Worm (Caenorhabditis elegans) whole organism, L4 larva: ENCODE results near the gene glt-4.
A peak's percentile ranks its signal among the peaks of the same experiment; 100 is the strongest.

ENCODE experiments used
- D1046.2 ChIP-seq: fragments of 200-800 bp; sonication (Bioruptor generic); IDR thresholded peaks from 2 replicates; pipeline ENCODE4 v1.3.6; 2022; ENCODE audit warnings: missing genetic modification characterization, missing compliant biosample characterization
- F26F4.8 ChIP-seq: fragments of 200-800 bp; sonication (Bioruptor generic); conservative IDR thresholded peaks from 2 replicates; pipeline ENCODE4 v1.3.6; 2022; ENCODE audit warnings: missing genetic modification characterization, missing compliant biosample characterization
- F37D6.2 ChIP-seq: sonication (generic microtip); optimal IDR thresholded peaks from 2 replicates; lab custom pipeline; 2016; ENCODE audit warnings: mild to moderate bottlenecking, missing genetic modification characterization, missing compliant biosample characterization
- F44E2.7 ChIP-seq: fragments of 200-800 bp; sonication (Bioruptor generic); IDR thresholded peaks from 2 replicates; pipeline ENCODE4 v2.1.2; 2022; ENCODE audit warnings: missing genetic modification characterization, missing compliant biosample characterization
- R02D3.7 ChIP-seq: fragments of 150-350 bp; sonication (generic microtip); optimal IDR thresholded peaks from 3 replicates; lab custom pipeline; 2014; ENCODE audit warnings: missing biosample characterization, missing genetic modification characterization
- T26A8.4 ChIP-seq: fragments of 200-800 bp; sonication (Bioruptor generic); IDR thresholded peaks from 2 replicates; pipeline ENCODE4 v1.3.6; 2022; ENCODE audit warnings: missing genetic modification characterization, missing compliant biosample characterization
- ZK337.2 ChIP-seq: fragments of 200-800 bp; sonication (Bioruptor generic); IDR thresholded peaks from 2 replicates; pipeline ENCODE4 v1.3.6; 2022; ENCODE audit warnings: missing genetic modification reagents, missing genetic modification characterization, missing compliant biosample characterization
- ZK546.5 ChIP-seq, 2 experiments: sonication (generic microtip); optimal IDR thresholded peaks; 2 replicates each; lab custom pipeline; 2017; ENCODE audit warnings: missing biosample characterization in 2 of 2, missing genetic modification characterization in 2 of 2
- aha-1 ChIP-seq: fragments of 150-350 bp; peaks from one replicate; lab custom pipeline; 2014; ENCODE audit warnings: missing biosample characterization, missing genetic modification characterization
- ama-1 ChIP-seq: fragments of 150-350 bp; optimal IDR thresholded peaks from 2 replicates; lab custom pipeline; 2014; ENCODE audit warnings: inconsistent platforms, mixed read lengths
- attf-4 ChIP-seq: sonication (generic microtip); optimal IDR thresholded peaks from 3 replicates; lab custom pipeline; 2017; ENCODE audit warnings: missing biosample characterization, missing genetic modification characterization
- ceh-44 ChIP-seq: fragments of 200-800 bp; sonication (Bioruptor generic); IDR thresholded peaks from 2 replicates; pipeline ENCODE4 v1.3.6; 2022; ENCODE audit warnings: missing genetic modification reagents, missing genetic modification characterization, missing compliant biosample characterization
- ceh-82 ChIP-seq: sonication (generic microtip); optimal IDR thresholded peaks from 2 replicates; lab custom pipeline; 2017; ENCODE audit warnings: missing biosample characterization, missing genetic modification characterization
- cey-2 ChIP-seq: sonication (generic microtip); optimal IDR thresholded peaks from 3 replicates; lab custom pipeline; 2017; ENCODE audit warnings: missing genetic modification characterization, mild to moderate bottlenecking, missing compliant biosample characterization, antibody characterized with exemption, borderline replicate concordance; ENCODE audit not compliant: insufficient read depth
- ctbp-1 ChIP-seq: fragments of 200-800 bp; sonication (Bioruptor generic); IDR thresholded peaks from 2 replicates; pipeline ENCODE4 v1.3.6; 2022; ENCODE audit warnings: missing genetic modification reagents, missing genetic modification characterization, missing compliant biosample characterization
- daf-12 ChIP-seq: fragments of 150-350 bp; optimal IDR thresholded peaks from 2 replicates; lab custom pipeline; 2014; ENCODE audit warnings: missing biosample characterization, missing genetic modification reagents, missing genetic modification characterization
- daf-19 ChIP-seq: fragments of 200-800 bp; sonication (Bioruptor generic); conservative IDR thresholded peaks from 2 replicates; pipeline ENCODE4 v1.3.6; 2022; ENCODE audit warnings: missing genetic modification characterization, missing compliant biosample characterization
- daf-8 ChIP-seq: fragments of 200-800 bp; sonication (Bioruptor generic); IDR thresholded peaks from 2 replicates; pipeline ENCODE4 v1.3.6; 2022; ENCODE audit warnings: missing genetic modification characterization, missing compliant biosample characterization
- dmd-6 ChIP-seq: fragments of 200-800 bp; sonication (Bioruptor generic); IDR thresholded peaks from 2 replicates; pipeline ENCODE4 v1.3.6; 2022; ENCODE audit warnings: missing genetic modification reagents, missing genetic modification characterization, missing compliant biosample characterization
- dmd-8 ChIP-seq: fragments of 200-800 bp; sonication (Bioruptor generic); IDR thresholded peaks from 2 replicates; pipeline ENCODE4 v1.3.6; 2022; ENCODE audit warnings: missing genetic modification characterization, missing compliant biosample characterization
- duxl-1 ChIP-seq: sonication (generic microtip); optimal IDR thresholded peaks from 2 replicates; lab custom pipeline; 2016; ENCODE audit warnings: mild to moderate bottlenecking, missing genetic modification characterization, moderate library complexity, missing compliant biosample characterization; ENCODE audit not compliant: poor library complexity
- egl-27 ChIP-seq: sonication (generic microtip); optimal IDR thresholded peaks from 3 replicates; lab custom pipeline; 2017; ENCODE audit warnings: missing biosample characterization, missing genetic modification reagents, missing genetic modification characterization
- fkh-10 ChIP-seq: fragments of 150-350 bp; optimal IDR thresholded peaks from 2 replicates; lab custom pipeline; 2014; ENCODE audit warnings: missing biosample characterization, missing genetic modification reagents, missing genetic modification characterization
- fos-1 ChIP-seq: fragments of 150-350 bp; optimal IDR thresholded peaks from 2 replicates; lab custom pipeline; 2014; ENCODE audit warnings: missing biosample characterization, missing genetic modification characterization
- hif-1 ChIP-seq, 2 experiments: sonication (generic microtip); optimal IDR thresholded peaks; 2 replicates each; lab custom pipeline; 2016 to 2017; ENCODE audit warnings: missing compliant biosample characterization in 2 of 2, missing genetic modification characterization in 2 of 2, missing genetic modification reagents in 2 of 2, missing genotype in 2 of 2, mild to moderate bottlenecking in 1 of 2
- hlh-30 ChIP-seq: sonication (generic microtip); optimal IDR thresholded peaks from 2 replicates; lab custom pipeline; 2017; ENCODE audit warnings: antibody characterized with exemption, mild to moderate bottlenecking, missing genetic modification characterization, missing compliant biosample characterization; ENCODE audit not compliant: insufficient read depth
- jun-1 ChIP-seq: fragments of 150-350 bp; optimal IDR thresholded peaks from 2 replicates; lab custom pipeline; 2014; ENCODE audit warnings: missing biosample characterization, missing genetic modification reagents, missing genetic modification characterization
- lin-1 ChIP-seq: fragments of 200-800 bp; sonication (Bioruptor generic); IDR thresholded peaks from 2 replicates; pipeline ENCODE4 v1.3.6; 2022; ENCODE audit warnings: missing genetic modification reagents, missing genetic modification characterization, missing compliant biosample characterization
- lsy-2 ChIP-seq, 2 experiments: fragments of 150-350 bp in 1 of 2; sonication (generic microtip) in 1 of 2; optimal IDR thresholded peaks; 2 replicates each; lab custom pipeline; 2014 to 2017; ENCODE audit warnings: missing biosample characterization in 2 of 2, missing genetic modification characterization in 2 of 2
- madf-5 ChIP-seq, 2 experiments: fragments of 200-800 bp; sonication (Bioruptor generic); IDR thresholded peaks; 2 replicates each; pipeline ENCODE4 v1.3.6; 2022; ENCODE audit warnings: missing compliant biosample characterization in 2 of 2, missing genetic modification characterization in 2 of 2
- madf-9 ChIP-seq: fragments of 200-800 bp; sonication (Bioruptor generic); conservative IDR thresholded peaks from 2 replicates; pipeline ENCODE4 v1.3.6; 2022; ENCODE audit warnings: missing genetic modification reagents, missing genetic modification characterization, missing compliant biosample characterization
- mdl-1 ChIP-seq, 2 experiments: fragments of 150-350 bp in 1 of 2; sonication (generic microtip) in 1 of 2; optimal IDR thresholded peaks; 2 replicates each; lab custom pipeline; 2014 to 2017; ENCODE audit warnings: missing biosample characterization in 2 of 2, missing genetic modification characterization in 2 of 2
- mes-2 ChIP-seq: sonication (generic microtip); optimal IDR thresholded peaks from 2 replicates; lab custom pipeline; 2016; ENCODE audit warnings: missing genotype, mild to moderate bottlenecking, missing genetic modification characterization, missing compliant biosample characterization; ENCODE audit not compliant: poor library complexity, severe bottlenecking
- mxl-3 ChIP-seq: fragments of 200-800 bp; sonication (Bioruptor generic); optimal IDR thresholded peaks from 2 replicates; lab custom pipeline; 2018; ENCODE audit warnings: mild to moderate bottlenecking, missing genetic modification characterization, missing compliant biosample characterization
- nhr-102 ChIP-seq: sonication (generic microtip); optimal IDR thresholded peaks from 2 replicates; lab custom pipeline; 2016; ENCODE audit warnings: mild to moderate bottlenecking, missing genetic modification characterization, moderate library complexity, missing compliant biosample characterization
- nhr-111 ChIP-seq: fragments of 200-800 bp; sonication (Bioruptor generic); optimal IDR thresholded peaks from 2 replicates; lab custom pipeline; 2018; ENCODE audit warnings: mild to moderate bottlenecking, missing genetic modification characterization, missing compliant biosample characterization
- nhr-237 ChIP-seq: sonication (generic microtip); optimal IDR thresholded peaks from 2 replicates; lab custom pipeline; 2017; ENCODE audit warnings: missing biosample characterization, missing genetic modification characterization
- nhr-28 ChIP-seq: fragments of 150-350 bp; optimal IDR thresholded peaks from 2 replicates; lab custom pipeline; 2014; ENCODE audit warnings: missing biosample characterization, missing genetic modification characterization
- nhr-76 ChIP-seq: fragments of 150-350 bp; optimal IDR thresholded peaks from 2 replicates; lab custom pipeline; 2014; ENCODE audit warnings: missing biosample characterization, missing genetic modification characterization
- nhr-77 ChIP-seq: fragments of 150-350 bp; optimal IDR thresholded peaks from 2 replicates; lab custom pipeline; 2014; ENCODE audit warnings: missing biosample characterization, missing genetic modification characterization
- pha-4 ChIP-seq, 2 experiments: fragments of 150-350 bp in 1 of 2; fragments of 200-800 bp in 1 of 2; sonication (Bioruptor generic) in 1 of 2; IDR thresholded peaks in 1 of 2; optimal IDR thresholded peaks in 1 of 2; 2 replicates each; pipeline versions ENCODE4 v1.3.6 to Lab custom; 2014 to 2022; ENCODE audit warnings: missing genetic modification characterization in 2 of 2, missing genetic modification reagents in 2 of 2, missing biosample characterization in 1 of 2, missing compliant biosample characterization in 1 of 2
- sdz-12 ChIP-seq: fragments of 200-800 bp; sonication (Bioruptor generic); optimal IDR thresholded peaks from 2 replicates; lab custom pipeline; 2018; ENCODE audit warnings: mild to moderate bottlenecking, missing genetic modification characterization, missing compliant biosample characterization
- set-16 ChIP-seq: fragments of 200-800 bp; sonication (Bioruptor generic); IDR thresholded peaks from 2 replicates; pipeline ENCODE4 v1.3.6; 2022; ENCODE audit warnings: missing genetic modification reagents, missing genetic modification characterization, missing compliant biosample characterization
- snpc-4 ChIP-seq: fragments of 150-350 bp; optimal IDR thresholded peaks from 2 replicates; lab custom pipeline; 2014; ENCODE audit warnings: missing biosample characterization, missing genetic modification characterization
- tra-1 ChIP-seq: fragments of 200-800 bp; sonication (Bioruptor generic); IDR thresholded peaks from 2 replicates; pipeline ENCODE4 v1.3.6; 2022; ENCODE audit warnings: missing genetic modification reagents, missing genetic modification characterization, missing compliant biosample characterization
- unc-62 ChIP-seq, 3 experiments: fragments of 150-350 bp in 1 of 3; sonication (generic microtip); optimal IDR thresholded peaks in 2 of 3; peaks in 1 of 3; 1 replicate in 1 of 3; 2 replicates in 2 of 3; lab custom pipeline; 2014 to 2017; ENCODE audit warnings: missing biosample characterization in 3 of 3, missing genetic modification characterization in 3 of 3, missing genetic modification reagents in 3 of 3, missing genotype in 1 of 3
- vab-7 ChIP-seq: fragments of 200-800 bp; sonication (Bioruptor generic); IDR thresholded peaks from 2 replicates; pipeline ENCODE4 v1.3.6; 2022; ENCODE audit warnings: missing genetic modification reagents, missing genetic modification characterization, missing compliant biosample characterization
- zag-1 ChIP-seq: fragments of 150-350 bp; optimal IDR thresholded peaks from 2 replicates; lab custom pipeline; 2014; ENCODE audit warnings: missing biosample characterization, missing genetic modification characterization
- zfp-3 ChIP-seq: fragments of 200-800 bp; sonication (Bioruptor generic); conservative IDR thresholded peaks from 2 replicates; pipeline ENCODE4 v1.3.6; 2022; ENCODE audit warnings: missing genetic modification reagents, missing genetic modification characterization, missing compliant biosample characterization
- ztf-11 ChIP-seq: fragments of 150-350 bp; optimal IDR thresholded peaks from 2 replicates; lab custom pipeline; 2014; ENCODE audit warnings: missing biosample characterization, missing genetic modification characterization
- ztf-7 ChIP-seq: fragments of 150-350 bp; optimal IDR thresholded peaks from 2 replicates; lab custom pipeline; 2014; ENCODE audit warnings: missing biosample characterization, missing genetic modification characterization

Gene glt-4

DNA sequence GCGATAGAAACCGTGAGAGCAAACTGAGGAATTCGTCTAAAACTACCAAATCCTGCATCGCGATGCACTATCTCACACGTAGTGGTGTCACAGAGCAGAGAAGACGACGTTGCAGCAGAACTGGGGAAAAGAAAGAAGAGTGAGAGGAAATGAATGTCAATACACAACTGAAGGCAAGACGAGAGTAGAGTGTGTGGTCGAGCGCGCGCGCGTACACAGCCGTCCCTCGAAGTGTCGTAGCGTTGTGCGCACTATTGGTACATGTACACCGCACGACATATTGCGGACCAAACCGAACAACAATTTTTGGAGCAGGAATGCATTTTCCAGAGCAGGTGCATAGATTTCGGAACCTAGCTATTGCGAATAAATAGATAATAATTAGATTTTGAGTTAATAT is 24.9 kb upstream of the glt-4 start (continued):
- no peak for TF ChIP-seq daf-8 (GFP tag; lab: Robert Waterston, UW)
- no peak for TF ChIP-seq ceh-82
- no peak for TF ChIP-seq ZK337.2 (GFP tag; lab: Robert Waterston, UW)
- TF ChIP-seq lin-1 (GFP tag; lab: Robert Waterston, UW): no peak
- no peak for TF ChIP-seq zag-1 (tag; lab: Kevin White, UChicago)
- no peak for TF ChIP-seq pha-4 (GFP tag; IDR thresholded peaks at IDR 0.05; lab: Robert Waterston, UW)
- peak; percentile 3 for TF ChIP-seq pha-4 (tag; optimal IDR thresholded peaks at IDR 0.05; lab: Kevin White, UChicago)
- 0 out of 2 replicates have a peak, but pooled peaks have one; percentile 36 for TF ChIP-seq vab-7 (GFP tag; lab: Robert Waterston, UW)
- peak; percentile 37 for TF ChIP-seq dmd-6 (GFP tag; lab: Robert Waterston, UW)
- TF ChIP-seq nhr-28 (tag; lab: Kevin White, UChicago): peak; percentile 79
- no peak for TF ChIP-seq R02D3.7 (tag; lab: Kevin White, UChicago)
- no peak for TF ChIP-seq dmd-8 (GFP tag; lab: Robert Waterston, UW)
- TF ChIP-seq hlh-30 (tag; lab: Kevin White, UChicago): peak; percentile 70
- TF ChIP-seq mes-2: peak; percentile 78
- TF ChIP-seq madf-9: no peak; the same call in 1 of the 2 replicates
- TF ChIP-seq daf-19 (GFP tag; lab: Robert Waterston, UW): no peak
- TF ChIP-seq ztf-7: no peak
- TF ChIP-seq lsy-2 (tag; optimal IDR thresholded peaks at IDR 0.05; lab: Kevin White, UChicago): peak; percentile 26 to 59
- TF ChIP-seq madf-5 (GFP tag; IDR thresholded peaks at IDR 0.05; lab: Robert Waterston, UW): no peak
- TF ChIP-seq mxl-3 (GFP tag; lab: Kevin White, UChicago): peak; percentile 74
- no peak for TF ChIP-seq ztf-11
- TF ChIP-seq snpc-4 (tag; lab: Kevin White, UChicago): no peak
- TF ChIP-seq nhr-111 (GFP tag; lab: Kevin White, UChicago): no peak
- TF ChIP-seq F37D6.2 (tag; lab: Kevin White, UChicago): peak; percentile 48
- TF ChIP-seq ZK546.5 (tag; optimal IDR thresholded peaks at IDR 0.05; lab: Kevin White, UChicago): no peak
- TF ChIP-seq duxl-1: no peak
- TF ChIP-seq jun-1 (tag; lab: Kevin White, UChicago): no peak
- TF ChIP-seq ama-1 (lab: Kevin White, UChicago): no peak
- peak; percentile 95 for TF ChIP-seq aha-1 (tag; lab: Kevin White, UChicago)
- TF ChIP-seq D1046.2 (GFP tag; lab: Robert Waterston, UW): no peak
- no peak for TF ChIP-seq egl-27
- no peak for TF ChIP-seq cey-2 (tag; lab: Kevin White, UChicago)
- no peak for TF ChIP-seq nhr-237
- TF ChIP-seq fkh-10 (GFP tag; lab: Kevin White, UChicago): peak; percentile 17
- no peak for TF ChIP-seq F26F4.8
- TF ChIP-seq nhr-102 (tag; lab: Kevin White, UChicago): no peak
- TF ChIP-seq mdl-1 (tag; optimal IDR thresholded peaks at IDR 0.05; lab: Kevin White, UChicago): peak in 1 of 2 experiments; percentile 39
- TF ChIP-seq nhr-77 (tag; lab: Kevin White, UChicago): peak; percentile 8
- TF ChIP-seq F44E2.7 (GFP tag; lab: Robert Waterston, UW): no peak
- no peak for TF ChIP-seq T26A8.4 (GFP tag; lab: Robert Waterston, UW)
- TF ChIP-seq attf-4 (tag; lab: Kevin White, UChicago): no peak
- TF ChIP-seq nhr-76 (tag; lab: Kevin White, UChicago): no peak
- no peak for TF ChIP-seq daf-12 (tag; lab: Kevin White, UChicago)
- TF ChIP-seq tra-1: no peak
- no peak for TF ChIP-seq sdz-12 (GFP tag; lab: Kevin White, UChicago)
- peak; percentile 51; the same call in 1 of the 2 replicates for TF ChIP-seq ctbp-1 (GFP tag; lab: Robert Waterston, UW)
- TF ChIP-seq unc-62 (GFP tag; optimal IDR thresholded peaks at IDR 0.05 in 1 of 2; lab: Kevin White, UChicago): peak in 1 of 2 experiments; percentile 82
- TF ChIP-seq unc-62 (tag; optimal IDR thresholded peaks at IDR 0.05; lab: Kevin White, UChicago): no peak
- no peak for TF ChIP-seq ceh-44
- no peak for TF ChIP-seq set-16 (GFP tag; lab: Robert Waterston, UW)
- no peak for TF ChIP-seq fos-1 (tag; lab: Kevin White, UChicago)
- TF ChIP-seq zfp-3 (GFP tag; lab: Robert Waterston, UW): no peak
- peak in 1 of 2 experiments; percentile 22 for TF ChIP-seq hif-1 (tag; optimal IDR thresholded peaks at IDR 0.05; lab: Kevin White, UChicago)
